Worm (Caenorhabditis elegans): ENCODE results near the gene C53C7.3.

The C53C7.3 gene

DNA sequence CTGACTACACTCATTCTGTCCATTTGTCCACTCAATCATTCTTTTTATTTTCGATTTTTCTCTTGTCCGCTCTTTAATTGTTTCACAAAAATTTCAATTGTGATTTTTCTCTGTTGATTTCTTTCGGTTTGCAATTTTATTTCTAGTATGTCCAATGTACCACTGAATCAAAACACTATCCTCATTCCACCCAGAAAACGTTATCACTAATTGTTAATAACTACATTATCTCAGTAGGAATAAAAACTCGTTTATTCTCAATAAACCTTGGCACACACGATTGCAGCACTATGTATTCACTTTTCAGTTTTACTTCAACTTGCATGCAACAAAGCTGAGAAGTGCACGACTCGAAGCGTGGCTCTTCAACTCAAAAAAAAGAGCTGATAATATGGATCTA is 3.0 kb downstream of the C53C7.3 start, which contains the start of gene K03A11.1:
K03A11.1 (plus strand) TSS at position 301 of the 400 bp plus-strand sequence.
- no peak for TF ChIP-seq nhr-77 (tag; optimal IDR thresholded peaks at IDR 0.05)
- no peak for TF ChIP-seq ceh-82 (tag; optimal IDR thresholded peaks at IDR 0.05)
- TF ChIP-seq unc-39 (tag; optimal IDR thresholded peaks at IDR 0.05): no peak
- no peak for TF ChIP-seq elt-3 (tag; optimal IDR thresholded peaks at IDR 0.05)
- no peak for TF ChIP-seq hmg-11 (tag; optimal IDR thresholded peaks at IDR 0.05)
- TF ChIP-seq zag-1 (tag; optimal IDR thresholded peaks at IDR 0.05): no peak

DNA sequence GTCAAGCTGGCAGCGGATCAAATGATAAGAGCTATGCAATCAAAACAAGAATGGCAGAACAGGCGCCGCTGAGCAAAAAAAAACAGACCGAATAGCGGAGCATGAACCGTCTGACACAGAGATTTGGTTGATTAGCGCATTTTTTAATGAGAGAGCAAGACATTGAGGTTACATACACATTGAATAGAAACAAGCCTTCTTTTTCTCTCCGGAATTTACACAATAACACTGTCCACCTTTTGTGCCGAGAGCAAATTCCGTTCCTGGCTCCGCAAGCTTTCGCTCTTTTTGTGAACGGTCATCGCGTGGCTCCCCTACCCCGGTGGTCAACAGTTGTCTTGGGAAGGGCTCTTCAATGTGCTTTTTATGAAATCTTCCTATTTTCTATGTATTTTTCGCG is 7.2 kb downstream of the C53C7.3 start, which contains the start of gene K03A11.6:
K03A11.6 (plus strand) TSS at position 301 of the 400 bp plus-strand sequence.
- no peak for TF ChIP-seq fkh-10 (GFP tag; optimal IDR thresholded peaks at IDR 0.05)
- TF ChIP-seq R02D3.7 (tag; optimal IDR thresholded peaks at IDR 0.05): no peak
- no peak for TF ChIP-seq ztf-11 (tag; optimal IDR thresholded peaks at IDR 0.05)
- TF ChIP-seq nhr-76 (tag; optimal IDR thresholded peaks at IDR 0.05): no peak
- TF ChIP-seq pha-4 (tag; optimal IDR thresholded peaks at IDR 0.05): no peak
- TF ChIP-seq snpc-4 (tag; optimal IDR thresholded peaks at IDR 0.05): no peak
- TF ChIP-seq nhr-77 (tag; optimal IDR thresholded peaks at IDR 0.05): no peak
- TF ChIP-seq ceh-28 (tag; optimal IDR thresholded peaks at IDR 0.05): no peak
- TF ChIP-seq nhr-12 (tag; optimal IDR thresholded peaks at IDR 0.05): no peak
- no peak for TF ChIP-seq lsy-12 (tag; optimal IDR thresholded peaks at IDR 0.05)
- no peak for TF ChIP-seq elt-1 (tag; optimal IDR thresholded peaks at IDR 0.05)
- no peak for TF ChIP-seq sea-2 (GFP tag; optimal IDR thresholded peaks at IDR 0.05)

ce11 chrX:13059984-13060383 is 11.6 kb downstream of the C53C7.3 start:
- TF ChIP-seq tbx-2 (tag; optimal IDR thresholded peaks at IDR 0.05) (no peak), pha-4 (tag; optimal IDR thresholded peaks at IDR 0.05) (peak; percentile 78), elt-2 (tag; optimal IDR thresholded peaks at IDR 0.05) (peak; percentile 88), pqm-1 (tag; optimal IDR thresholded peaks at IDR 0.05) (peak; percentile 51), jun-1 (tag; optimal IDR thresholded peaks at IDR 0.05) (peak; percentile 6), fos-1 (tag; optimal IDR thresholded peaks at IDR 0.05) (no peak), skn-1 (tag; optimal IDR thresholded peaks at IDR 0.05) (peak; percentile 11), lin-39 (tag; optimal IDR thresholded peaks at IDR 0.05) (no peak)

DNA sequence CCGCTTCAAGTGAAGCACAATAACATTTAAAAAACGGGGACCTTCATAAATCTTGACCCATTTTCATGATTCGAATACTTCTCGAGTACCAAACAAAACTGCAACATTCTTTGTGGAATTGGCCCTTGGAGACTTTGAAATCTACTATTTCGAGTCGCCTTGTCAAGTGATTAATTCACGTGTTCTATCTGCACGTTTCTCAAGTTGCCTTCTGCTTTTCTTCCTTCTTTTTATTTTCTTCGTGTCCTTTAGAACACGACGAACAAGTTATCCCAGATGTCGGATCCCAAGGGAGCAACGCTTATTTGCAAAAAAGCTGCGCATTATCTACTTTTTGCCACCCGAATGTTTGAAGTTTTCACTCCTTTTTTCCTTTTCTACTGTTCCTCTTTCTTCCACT is 13.0 kb downstream of the C53C7.3 start:
- TF ChIP-seq nhr-77 (tag; optimal IDR thresholded peaks at IDR 0.05) (no peak), lin-39 (tag; optimal IDR thresholded peaks at IDR 0.05) (no peak), daf-12 (tag; optimal IDR thresholded peaks at IDR 0.05) (no peak), lin-15B (tag; optimal IDR thresholded peaks at IDR 0.05) (no peak), ztf-11 (tag; optimal IDR thresholded peaks at IDR 0.05) (no peak), lsy-12 (tag; optimal IDR thresholded peaks at IDR 0.05) (no peak), nhr-12 (tag; optimal IDR thresholded peaks at IDR 0.05) (no peak), tbx-2 (tag; optimal IDR thresholded peaks at IDR 0.05) (no peak), fkh-2 (tag; optimal IDR thresholded peaks at IDR 0.05) (no peak), ZK546.5 (tag; optimal IDR thresholded peaks at IDR 0.05) (no peak), nhr-67 (tag; optimal IDR thresholded peaks at IDR 0.05) (no peak), zag-1 (tag; optimal IDR thresholded peaks at IDR 0.05) (no peak), elt-2 (tag; optimal IDR thresholded peaks at IDR 0.05) (no peak), nhr-237 (tag; optimal IDR thresholded peaks at IDR 0.05) (no peak), mml-1 (tag; optimal IDR thresholded peaks at IDR 0.05) (no peak), ceh-16 (tag; optimal IDR thresholded peaks at IDR 0.05) (no peak)

DNA sequence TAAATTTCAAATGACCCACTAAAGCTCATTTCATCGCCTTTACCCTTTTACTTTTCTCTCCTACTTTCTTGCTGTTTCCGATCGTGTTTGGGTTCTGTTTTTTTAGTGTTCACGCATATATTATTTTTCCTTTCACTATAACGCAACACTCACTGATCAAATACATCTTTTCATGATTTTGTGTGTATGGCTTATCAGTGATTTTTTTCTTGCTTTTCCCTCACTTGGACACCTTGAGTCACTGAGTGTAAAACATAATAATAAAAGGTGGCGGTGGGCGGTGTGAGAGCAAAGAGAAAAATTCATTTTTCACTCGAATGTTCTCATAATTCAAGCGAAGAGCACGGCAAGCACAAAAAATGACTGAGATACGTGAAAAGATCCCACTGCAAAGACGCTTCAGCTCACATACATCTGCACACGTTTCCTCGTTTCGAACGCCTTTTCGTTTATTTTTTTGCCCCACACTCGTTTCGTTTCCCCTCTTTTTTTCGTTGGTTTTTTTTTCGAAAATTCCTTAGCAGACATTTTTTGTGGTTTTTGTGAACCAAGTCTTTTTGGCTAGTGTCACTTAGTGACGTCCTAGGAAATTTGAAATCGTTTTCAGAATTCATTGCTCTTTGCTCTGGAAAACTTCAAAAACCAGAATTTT is 14.7 kb downstream of the C53C7.3 start, which contains the start of gene K03A11.5:
K03A11.5 (plus strand) TSS at position 602 of the 652 bp plus-strand sequence.
- TF ChIP-seq ceh-9 (tag; optimal IDR thresholded peaks at IDR 0.05) (no peak), elt-2 (tag; optimal IDR thresholded peaks at IDR 0.05) (peak; percentile 39), egl-5 (tag; optimal IDR thresholded peaks at IDR 0.05) (peak; percentile 25), nhr-43 (tag; optimal IDR thresholded peaks at IDR 0.05; ENCODE audit: poor library complexity, severe bottlenecking) (no peak)
